Worm (Caenorhabditis elegans) whole organism, L4/young adult: ENCODE results near the gene R07E5.15.

Experiments used
- W03F9.2 ChIP-seq: fragments of 150-350 bp; optimal IDR thresholded peaks from 2 replicates; lab custom pipeline; 2014; ENCODE audit warnings: missing biosample characterization, missing genetic modification characterization
- dao-5 ChIP-seq: sonication (generic microtip); optimal IDR thresholded peaks from 2 replicates; lab custom pipeline; 2016; ENCODE audit warnings: missing genotype, missing genetic modification characterization, moderate library complexity, missing compliant biosample characterization
- him-1 ChIP-seq: sonication (generic microtip); optimal IDR thresholded peaks from 2 replicates; lab custom pipeline; 2016; ENCODE audit warnings: missing genotype, missing genetic modification reagents, missing genetic modification characterization, missing compliant biosample characterization

- TF ChIP-seq dao-5 (tag; lab: Kevin White, UChicago) (peak; percentile 34), him-1 (tag; lab: Kevin White, UChicago) (no peak), W03F9.2 (peak; percentile 15)
Observed at ce11 chrIII:4449357-4449756, 48.1 kb downstream of the R07E5.15 start.
